Worm (Caenorhabditis elegans) whole organism, midembryonic: Measurements from ENCODE around the gene dcar-1.

Source experiments
- T22C8.4 ChIP-seq: fragments of 200-800 bp; sonication (Bioruptor generic); IDR thresholded peaks from 2 replicates; pipeline ENCODE4 v1.3.6; 2022; ENCODE audit warnings: missing genetic modification characterization, missing compliant biosample characterization
- cog-1 ChIP-seq: sonication (generic microtip); optimal IDR thresholded peaks from 2 replicates; lab custom pipeline; 2016; ENCODE audit warnings: missing genetic modification characterization, missing compliant biosample characterization
- flt-1 ChIP-seq: fragments of 200-800 bp; sonication (Bioruptor generic); IDR thresholded peaks from 2 replicates; pipeline ENCODE4 v1.3.6; 2022; ENCODE audit warnings: missing genetic modification characterization, missing compliant biosample characterization
- klf-2 ChIP-seq: fragments of 200-800 bp; sonication (Bioruptor generic); conservative IDR thresholded peaks from 2 replicates; pipeline ENCODE4 v1.3.6; 2022; ENCODE audit warnings: missing genetic modification reagents, missing genetic modification characterization, missing compliant biosample characterization
- med-1 ChIP-seq: sonication (generic microtip); optimal IDR thresholded peaks from 2 replicates; lab custom pipeline; 2017; ENCODE audit warnings: missing genetic modification characterization, mild to moderate bottlenecking, missing compliant biosample characterization, antibody characterized with exemption, missing genetic modification reagents; ENCODE audit not compliant: insufficient read depth
- ref-1 ChIP-seq: fragments of 200-800 bp; sonication (Bioruptor generic); conservative IDR thresholded peaks from 2 replicates; pipeline ENCODE4 v1.3.6; 2022; ENCODE audit warnings: missing genetic modification reagents, missing genetic modification characterization, missing compliant biosample characterization
- tab-1 ChIP-seq: fragments of 200-800 bp; sonication (Bioruptor generic); IDR thresholded peaks from 2 replicates; pipeline ENCODE4 v1.3.6; 2022; ENCODE audit warnings: missing genetic modification characterization, missing compliant biosample characterization
- ztf-23 ChIP-seq: fragments of 200-800 bp; sonication (Bioruptor generic); IDR thresholded peaks from 2 replicates; pipeline ENCODE4 v1.3.6; 2022; ENCODE audit warnings: missing genetic modification reagents, missing genetic modification characterization, missing compliant biosample characterization
- ztf-29 ChIP-seq: fragments of 200-800 bp; sonication (Bioruptor generic); IDR thresholded peaks from 2 replicates; pipeline ENCODE4 v1.3.6; 2022; ENCODE audit warnings: missing genetic modification reagents, missing genetic modification characterization, missing compliant biosample characterization

The dcar-1 gene

ce11 chrV:17943877-17944472 lies 33.9 kb downstream of the dcar-1 start:
- TF ChIP-seq tab-1 (GFP tag; lab: Robert Waterston, UW) (no peak), flt-1 (GFP tag; lab: Robert Waterston, UW) (0 out of 2 replicates have a peak, but pooled peaks have one; percentile 27), T22C8.4 (no peak), ref-1 (GFP tag; lab: Robert Waterston, UW) (no peak), klf-2 (GFP tag; lab: Robert Waterston, UW) (no peak), med-1 (no peak), ztf-23 (0 out of 2 replicates have a peak, but pooled peaks have one; percentile 48), ztf-29 (no peak)

- TF ChIP-seq cog-1 (tag; lab: Kevin White, UChicago) (no peak), flt-1 (GFP tag; lab: Robert Waterston, UW) (0 out of 2 replicates have a peak, but pooled peaks have one; percentile 30)
Observed at ce11 chrV:17944849-17945452, 34.8 kb downstream of the dcar-1 start.

ce11 chrV:17945460-17945859 lies 35.3 kb downstream of the dcar-1 start:
- TF ChIP-seq ztf-29: no peak

- TF ChIP-seq ref-1 (GFP tag; lab: Robert Waterston, UW) (no peak), med-1 (no peak), tab-1 (GFP tag; lab: Robert Waterston, UW) (no peak), klf-2 (GFP tag; lab: Robert Waterston, UW) (no peak), ztf-29 (no peak), T22C8.4 (no peak), flt-1 (GFP tag; lab: Robert Waterston, UW) (no peak)
Observed at ce11 chrV:17947266-17947665, 37.1 kb downstream of the dcar-1 start.

ce11 chrV:17948036-17948691 lies 38.0 kb downstream of the dcar-1 start:
- no peak for TF ChIP-seq ztf-23
- TF ChIP-seq tab-1 (GFP tag; lab: Robert Waterston, UW): no peak
- TF ChIP-seq klf-2 (GFP tag; lab: Robert Waterston, UW): no peak
- TF ChIP-seq ztf-29: no peak
- no peak for TF ChIP-seq T22C8.4

- TF ChIP-seq klf-2 (GFP tag; lab: Robert Waterston, UW) (no peak), ztf-29 (no peak), ztf-23 (no peak), med-1 (no peak), cog-1 (tag; lab: Kevin White, UChicago) (no peak), tab-1 (GFP tag; lab: Robert Waterston, UW) (no peak), flt-1 (GFP tag; lab: Robert Waterston, UW) (no peak), T22C8.4 (no peak), ref-1 (GFP tag; lab: Robert Waterston, UW) (no peak)
Observed at ce11 chrV:17949093-17949492, 39.0 kb downstream of the dcar-1 start, which contains the start of gene dpy-21. TSS of gene dpy-21 (minus strand) at chrV:17949193.

ce11 chrV:17951172-17951999 lies 41.3 kb downstream of the dcar-1 start, which contains the start of gene Y59A8B.24:
TSS of gene Y59A8B.24 (plus strand) at chrV:17951949.
- TF ChIP-seq ztf-29 (peak; percentile 89), ztf-23 (peak; percentile 69; the same call in 1 of the 2 replicates), cog-1 (tag; lab: Kevin White, UChicago) (peak; percentile 95), med-1 (no peak), ref-1 (GFP tag; lab: Robert Waterston, UW) (no peak), flt-1 (GFP tag; lab: Robert Waterston, UW) (peak; percentile 72; the same call in 1 of the 2 replicates), T22C8.4 (no peak), klf-2 (GFP tag; lab: Robert Waterston, UW) (no peak), tab-1 (GFP tag; lab: Robert Waterston, UW) (no peak)

ce11 chrV:17952280-17952679 lies 42.2 kb downstream of the dcar-1 start:
- TF ChIP-seq med-1 (no peak), ztf-23 (no peak), T22C8.4 (no peak), flt-1 (GFP tag; lab: Robert Waterston, UW) (no peak), klf-2 (GFP tag; lab: Robert Waterston, UW) (no peak), cog-1 (tag; lab: Kevin White, UChicago) (no peak), ref-1 (GFP tag; lab: Robert Waterston, UW) (no peak)

- no peak for TF ChIP-seq flt-1 (GFP tag; lab: Robert Waterston, UW)
- no peak for TF ChIP-seq klf-2 (GFP tag; lab: Robert Waterston, UW)
- no peak for TF ChIP-seq ztf-29
- no peak for TF ChIP-seq med-1
- TF ChIP-seq ref-1 (GFP tag; lab: Robert Waterston, UW): no peak
- TF ChIP-seq tab-1 (GFP tag; lab: Robert Waterston, UW): no peak
- no peak for TF ChIP-seq cog-1 (tag; lab: Kevin White, UChicago)
- no peak for TF ChIP-seq T22C8.4
- TF ChIP-seq ztf-23: no peak
Observed at ce11 chrV:17956109-17956508, 46.0 kb downstream of the dcar-1 start.

ce11 chrV:17962500-17962899 lies 52.4 kb downstream of the dcar-1 start:
- TF ChIP-seq cog-1 (tag; lab: Kevin White, UChicago) (no peak), klf-2 (GFP tag; lab: Robert Waterston, UW) (no peak), med-1 (no peak), ref-1 (GFP tag; lab: Robert Waterston, UW) (no peak), tab-1 (GFP tag; lab: Robert Waterston, UW) (no peak), ztf-23 (no peak), flt-1 (GFP tag; lab: Robert Waterston, UW) (no peak)
